Fruit fly (Drosophila melanogaster) S2 (cell line): ENCODE measurements around the gene Ctr1C.

Experiments used
- CG8478 ChIP-seq: fragments of >200 bp; optimal IDR thresholded peaks from 2 replicates; lab custom pipeline; 2018
- CTCF ChIP-seq, 2 experiments: fragments of >200 bp; optimal IDR thresholded peaks; 2 replicates each; lab custom pipeline; 2018

dm6 chr3R:30959400-30959799 lies 4.7 kb downstream of the Ctr1C start, which contains the start of gene CG15548:
- TF ChIP-seq CTCF (optimal IDR thresholded peaks at IDR 0.05; lab: Kevin White, UChicago) (no peak), CG8478 (lab: Kevin White, UChicago) (no peak)
